Worm (Caenorhabditis elegans) whole organism, L3 larva: ENCODE measurements around the gene F56D1.1.

Experiments used
- ZK546.5 ChIP-seq: sonication (generic microtip); optimal IDR thresholded peaks from 2 replicates; lab custom pipeline; 2017; ENCODE audit warnings: missing biosample characterization, missing genetic modification characterization
- aly-2 ChIP-seq: fragments of 150-350 bp; optimal IDR thresholded peaks from 2 replicates; lab custom pipeline; 2014; ENCODE audit warnings: missing biosample characterization, missing genetic modification characterization
- ceh-16 ChIP-seq: sonication (generic microtip); optimal IDR thresholded peaks from 2 replicates; lab custom pipeline; 2017; ENCODE audit warnings: missing biosample characterization, missing genetic modification characterization
- ceh-28 ChIP-seq: fragments of 150-350 bp; optimal IDR thresholded peaks from 2 replicates; lab custom pipeline; 2014; ENCODE audit warnings: missing biosample characterization, missing genetic modification reagents, missing genetic modification characterization
- ceh-82 ChIP-seq: fragments of 150-350 bp; optimal IDR thresholded peaks from 2 replicates; lab custom pipeline; 2014; ENCODE audit warnings: missing biosample characterization, missing genetic modification characterization
- ceh-9 ChIP-seq: sonication (generic microtip); optimal IDR thresholded peaks from 2 replicates; lab custom pipeline; 2018; ENCODE audit warnings: missing biosample characterization, missing genetic modification characterization
- egl-27 ChIP-seq: sonication (generic microtip); optimal IDR thresholded peaks from 4 replicates; lab custom pipeline; 2017; ENCODE audit warnings: missing biosample characterization, missing genetic modification reagents, missing genetic modification characterization
- egl-5 ChIP-seq: fragments of 150-350 bp; optimal IDR thresholded peaks from 2 replicates; lab custom pipeline; 2017; ENCODE audit warnings: missing biosample characterization, missing genetic modification reagents, missing genetic modification characterization, inconsistent platforms
- elt-1 ChIP-seq: fragments of 150-350 bp; optimal IDR thresholded peaks from 2 replicates; lab custom pipeline; 2014; ENCODE audit warnings: missing biosample characterization, missing genetic modification characterization
- elt-2 ChIP-seq: sonication (generic microtip); optimal IDR thresholded peaks from 2 replicates; lab custom pipeline; 2016; ENCODE audit warnings: missing genetic modification reagents, mild to moderate bottlenecking, missing genetic modification characterization, missing compliant biosample characterization
- elt-3 ChIP-seq, 3 experiments: fragments of 150-350 bp in 1 of 3; sonication (generic microtip) in 2 of 3; optimal IDR thresholded peaks; 2 replicates in 2 of 3; 4 replicates in 1 of 3; lab custom pipeline; 2014 to 2017; ENCODE audit warnings: missing biosample characterization in 3 of 3, missing genetic modification characterization in 3 of 3
- eor-1 ChIP-seq, 2 experiments: fragments of 150-350 bp; optimal IDR thresholded peaks; 2 replicates each; lab custom pipeline; 2014 to 2018; ENCODE audit warnings: missing biosample characterization in 2 of 2, missing genetic modification characterization in 2 of 2
- fkh-10 ChIP-seq: sonication (generic microtip); optimal IDR thresholded peaks from 2 replicates; lab custom pipeline; 2017; ENCODE audit warnings: missing biosample characterization, missing genetic modification reagents, missing genetic modification characterization
- fos-1 ChIP-seq: fragments of 150-350 bp; optimal IDR thresholded peaks from 2 replicates; lab custom pipeline; 2014; ENCODE audit warnings: missing biosample characterization, missing genetic modification characterization
- jun-1 ChIP-seq: fragments of 150-350 bp; optimal IDR thresholded peaks from 2 replicates; lab custom pipeline; 2014; ENCODE audit warnings: missing biosample characterization, missing genetic modification reagents, missing genetic modification characterization
- lin-15B ChIP-seq: fragments of 150-350 bp; optimal IDR thresholded peaks from 2 replicates; lab custom pipeline; 2014; ENCODE audit warnings: missing biosample characterization, missing genetic modification characterization
- lsy-12 ChIP-seq: sonication (generic microtip); optimal IDR thresholded peaks from 2 replicates; lab custom pipeline; 2016; ENCODE audit warnings: mild to moderate bottlenecking, missing genetic modification characterization, missing compliant biosample characterization
- nfya-1 ChIP-seq: sonication (generic microtip); optimal IDR thresholded peaks from 2 replicates; lab custom pipeline; 2017; ENCODE audit warnings: missing genetic modification characterization, mild to moderate bottlenecking, missing compliant biosample characterization, antibody characterized with exemption, moderate library complexity; ENCODE audit not compliant: insufficient read depth
- nhr-237 ChIP-seq: fragments of 150-350 bp; optimal IDR thresholded peaks from 2 replicates; lab custom pipeline; 2014; ENCODE audit warnings: missing biosample characterization, missing genetic modification characterization
- nhr-25 ChIP-seq: sonication (generic microtip); optimal IDR thresholded peaks from 2 replicates; lab custom pipeline; 2017; ENCODE audit warnings: missing biosample characterization, missing genetic modification characterization
- nhr-28 ChIP-seq: fragments of 150-350 bp; optimal IDR thresholded peaks from 2 replicates; lab custom pipeline; 2014; ENCODE audit warnings: missing biosample characterization, missing genetic modification characterization
- nhr-43 ChIP-seq: sonication (generic microtip); optimal IDR thresholded peaks from 2 replicates; lab custom pipeline; 2016; ENCODE audit warnings: mild to moderate bottlenecking, missing genetic modification characterization, missing compliant biosample characterization; ENCODE audit not compliant: poor library complexity, severe bottlenecking
- nhr-76 ChIP-seq: fragments of 150-350 bp; sonication (generic microtip); optimal IDR thresholded peaks from 5 replicates; lab custom pipeline; 2014; ENCODE audit warnings: missing biosample characterization, missing genetic modification characterization
- nhr-77 ChIP-seq: fragments of 150-350 bp; optimal IDR thresholded peaks from 2 replicates; lab custom pipeline; 2014; ENCODE audit warnings: missing biosample characterization, missing genetic modification characterization
- pha-4 ChIP-seq: fragments of 150-350 bp; optimal IDR thresholded peaks from 2 replicates; lab custom pipeline; 2014; ENCODE audit warnings: missing biosample characterization, missing genetic modification reagents, missing genetic modification characterization
- pqm-1 ChIP-seq: fragments of 150-350 bp; optimal IDR thresholded peaks from 2 replicates; lab custom pipeline; 2017; ENCODE audit warnings: missing biosample characterization, missing genetic modification characterization, inconsistent platforms
- sea-2 ChIP-seq: fragments of 150-350 bp; sonication (generic microtip); optimal IDR thresholded peaks from 4 replicates; lab custom pipeline; 2014; ENCODE audit warnings: missing biosample characterization, missing genetic modification reagents, missing genetic modification characterization
- snpc-4 ChIP-seq: fragments of 150-350 bp; optimal IDR thresholded peaks from 2 replicates; lab custom pipeline; 2014; ENCODE audit warnings: missing biosample characterization, missing genetic modification characterization
- zag-1 ChIP-seq: fragments of 150-350 bp; optimal IDR thresholded peaks from 2 replicates; lab custom pipeline; 2014; ENCODE audit warnings: missing biosample characterization, missing genetic modification characterization
- ztf-11 ChIP-seq: fragments of 150-350 bp; optimal IDR thresholded peaks from 2 replicates; lab custom pipeline; 2014; ENCODE audit warnings: missing biosample characterization, missing genetic modification characterization
- ztf-4 ChIP-seq: fragments of 150-350 bp; optimal IDR thresholded peaks from 2 replicates; lab custom pipeline; 2014; ENCODE audit warnings: missing biosample characterization, missing genetic modification characterization

The F56D1.1 gene

DNA sequence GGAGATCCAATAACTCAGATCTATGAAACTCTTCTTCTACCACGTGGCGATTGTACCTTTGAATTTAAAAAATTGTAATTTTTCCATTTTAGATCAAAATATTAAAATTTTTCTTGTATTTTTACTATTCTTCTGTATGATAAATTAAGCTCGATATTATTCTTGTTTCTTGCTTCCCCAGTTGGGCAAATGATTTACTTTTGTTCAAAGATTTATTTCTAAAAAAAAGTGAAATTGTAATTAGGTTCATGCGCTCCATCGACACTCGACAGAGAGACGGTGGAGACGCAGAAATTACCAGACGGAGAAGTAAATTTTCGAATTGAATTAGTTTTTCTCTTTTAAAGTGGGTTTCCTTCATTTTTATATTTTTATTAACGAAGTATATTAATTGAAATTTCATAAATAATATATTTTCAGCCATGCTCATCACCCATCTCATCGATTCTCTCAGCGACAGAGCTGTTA lies 27.4 kb downstream of the F56D1.1 start, which contains the start of gene npp-24:
Gene npp-24, plus strand, starts transcription at position 51 of the 468 bp plus-strand sequence.
- TF ChIP-seq pqm-1 (tag; lab: Kevin White, UChicago) (no peak), lsy-12 (tag; lab: Kevin White, UChicago) (no peak), nhr-25 (tag; lab: Kevin White, UChicago) (no peak), lin-15B (peak; percentile 1), egl-5 (tag; lab: Kevin White, UChicago) (no peak), fos-1 (tag; lab: Kevin White, UChicago) (no peak), elt-3 (tag; optimal IDR thresholded peaks at IDR 0.05; lab: Kevin White, UChicago) (no peak), ztf-4 (tag; lab: Kevin White, UChicago) (no peak), nhr-76 (tag; lab: Kevin White, UChicago) (no peak), elt-2 (tag; lab: Kevin White, UChicago) (peak; percentile 23), snpc-4 (tag; lab: Kevin White, UChicago) (no peak), nfya-1 (tag; lab: Kevin White, UChicago) (no peak), aly-2 (tag; lab: Kevin White, UChicago) (no peak), nhr-43 (tag; lab: Kevin White, UChicago) (no peak), pha-4 (peak; percentile 27), nhr-77 (no peak), fkh-10 (no peak), ZK546.5 (no peak), zag-1 (tag; lab: Kevin White, UChicago) (no peak), eor-1 (tag; optimal IDR thresholded peaks at IDR 0.05; lab: Kevin White, UChicago) (no peak), egl-27 (tag; lab: Kevin White, UChicago) (no peak)
- TF ChIP-seq, all 47 proteins: peak for 3

DNA sequence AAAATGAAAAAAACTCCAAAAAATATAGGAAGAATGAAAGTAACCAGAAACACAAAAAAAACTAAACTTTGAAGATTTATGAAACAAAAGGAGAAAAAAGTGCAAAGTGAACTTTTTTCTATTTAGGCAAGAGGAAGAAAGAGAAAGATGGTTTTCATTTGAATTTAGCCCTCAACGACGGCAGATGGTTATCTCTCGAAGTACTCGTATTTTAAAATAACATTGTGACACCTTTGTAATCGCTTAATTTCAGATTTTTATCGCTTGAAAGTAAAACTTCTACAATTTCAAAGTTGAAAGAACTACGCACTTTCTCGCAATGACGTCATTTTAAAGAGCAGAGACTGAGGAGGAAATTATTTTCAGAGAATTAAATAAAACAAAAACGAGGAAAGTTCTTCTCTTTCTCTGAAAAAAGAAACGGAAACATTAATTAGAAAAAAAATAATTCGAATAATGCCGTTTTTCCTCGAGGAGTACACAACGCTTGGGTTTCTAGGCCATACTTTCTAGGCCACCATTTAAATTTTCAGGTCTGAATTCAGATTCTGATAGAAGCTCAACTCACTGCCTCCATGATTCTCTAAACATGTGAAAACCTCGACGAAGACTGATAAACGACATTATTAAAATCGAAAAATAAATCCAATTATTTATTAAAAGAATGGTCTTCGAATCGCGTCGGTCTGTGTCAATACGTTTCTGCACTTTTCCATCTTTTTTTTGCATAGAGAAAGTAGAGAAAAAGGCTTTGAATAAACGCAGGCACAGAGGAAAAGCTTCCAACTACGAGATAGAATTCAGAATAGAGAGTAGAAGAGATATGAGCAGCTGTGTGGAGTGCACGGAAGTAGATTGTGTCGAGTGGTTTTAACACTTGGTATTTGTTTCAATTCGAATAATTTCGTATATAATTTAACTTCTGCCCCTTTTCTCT lies 33.3 kb downstream of the F56D1.1 start:
- TF ChIP-seq ceh-82 (tag; lab: Kevin White, UChicago) (no peak), egl-5 (tag; lab: Kevin White, UChicago) (no peak), ceh-28 (no peak), elt-1 (tag; lab: Kevin White, UChicago) (peak; percentile 63), nhr-25 (tag; lab: Kevin White, UChicago) (peak; percentile 39), pha-4 (peak; percentile 38), lsy-12 (tag; lab: Kevin White, UChicago) (no peak), ztf-11 (tag; lab: Kevin White, UChicago) (no peak), nhr-76 (tag; lab: Kevin White, UChicago) (no peak), nhr-28 (no peak), lin-15B (peak; percentile 2), nfya-1 (tag; lab: Kevin White, UChicago) (peak; percentile 64)

DNA sequence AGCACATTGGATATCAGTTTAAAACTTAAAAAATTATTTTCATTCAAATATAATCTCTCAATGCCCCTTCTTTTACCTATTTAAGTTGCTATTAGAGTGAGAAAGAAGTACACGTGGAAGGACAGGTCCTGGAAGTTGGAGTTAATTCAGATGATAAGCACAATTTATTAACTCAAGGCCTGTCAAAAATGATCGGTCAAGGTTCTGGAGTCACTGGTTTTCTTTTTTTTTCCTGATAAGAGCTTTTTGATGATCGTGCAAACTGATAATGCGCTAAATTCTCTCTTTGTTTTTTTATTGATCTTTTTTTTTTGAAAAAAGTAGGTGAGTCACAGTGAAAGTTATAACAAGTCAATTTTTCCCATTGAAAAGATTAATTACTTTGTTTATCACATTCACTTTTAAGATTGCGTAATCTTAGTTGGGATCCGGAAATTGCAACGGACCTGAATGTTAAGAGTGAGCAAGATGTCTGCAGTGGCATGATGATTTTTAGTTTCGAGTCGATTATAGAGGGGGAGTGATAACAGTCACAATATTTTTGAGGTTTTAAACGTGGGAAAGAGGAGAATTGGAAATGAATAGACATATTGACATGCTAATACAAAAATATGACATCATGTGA lies 34.2 kb downstream of the F56D1.1 start:
- TF ChIP-seq elt-3 (tag; optimal IDR thresholded peaks at IDR 0.05; lab: Kevin White, UChicago) (no peak), pqm-1 (tag; lab: Kevin White, UChicago) (peak; percentile 68), lsy-12 (tag; lab: Kevin White, UChicago) (no peak), elt-2 (tag; lab: Kevin White, UChicago) (peak; percentile 100), nhr-237 (tag; lab: Kevin White, UChicago) (no peak), elt-1 (tag; lab: Kevin White, UChicago) (no peak), nhr-43 (tag; lab: Kevin White, UChicago) (no peak)

DNA sequence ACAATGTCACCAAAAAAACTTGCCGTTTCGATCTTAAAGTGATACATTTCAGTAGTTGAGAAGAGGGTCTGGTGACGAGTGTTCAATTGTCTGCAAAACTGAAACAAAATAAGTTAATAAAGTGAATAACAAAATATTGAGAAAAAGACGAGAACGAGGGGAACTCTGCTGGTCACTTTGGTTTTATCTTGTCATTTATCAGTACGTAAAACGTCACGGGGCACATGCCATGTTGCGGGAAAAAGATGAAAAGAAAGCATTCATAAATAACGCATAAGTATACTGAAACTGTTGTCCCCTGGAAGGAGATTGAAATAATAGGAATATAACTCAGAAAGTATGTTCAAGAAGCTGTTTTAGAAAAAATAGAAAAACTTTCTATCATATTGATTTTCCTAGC lies 36.4 kb downstream of the F56D1.1 start, which contains the start of gene sahd-1:
Gene sahd-1, minus strand, starts transcription at position 100 of the 400 bp plus-strand sequence.
- no peak for TF ChIP-seq jun-1 (tag; lab: Kevin White, UChicago)
- TF ChIP-seq pqm-1 (tag; lab: Kevin White, UChicago), result peak; percentile 38
- TF ChIP-seq fkh-10, result no peak
- TF ChIP-seq snpc-4 (tag; lab: Kevin White, UChicago), result no peak
- TF ChIP-seq elt-2 (tag; lab: Kevin White, UChicago), result peak; percentile 64
- TF ChIP-seq, all 47 proteins: peak for 2

DNA sequence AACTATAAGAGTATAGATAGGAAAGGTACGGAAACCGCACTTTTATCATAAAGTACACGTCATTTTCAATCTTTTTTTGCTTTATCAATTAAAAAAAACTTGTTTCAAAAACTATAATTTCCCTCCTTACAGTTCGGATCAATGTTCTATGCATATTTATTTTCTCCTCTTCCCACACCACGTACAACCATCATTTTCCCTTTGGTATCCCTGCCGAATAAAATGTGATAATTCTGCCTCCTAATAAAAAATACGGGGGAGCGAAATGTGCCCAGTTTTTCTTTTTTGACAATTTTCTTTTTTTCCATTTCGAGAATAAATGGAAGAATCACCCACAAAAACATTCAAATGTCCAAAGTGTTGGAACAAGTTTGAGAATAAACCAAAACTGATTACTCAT lies 37.1 kb downstream of the F56D1.1 start, which contains the start of gene ZK177.3:
Gene ZK177.3, plus strand, starts transcription at position 301 of the 400 bp plus-strand sequence.
- TF ChIP-seq jun-1 (tag; lab: Kevin White, UChicago) (no peak), fkh-10 (no peak), nfya-1 (tag; lab: Kevin White, UChicago) (no peak), ceh-9 (tag; lab: Kevin White, UChicago) (no peak), sea-2 (GFP tag; lab: Kevin White, UChicago) (no peak), elt-2 (tag; lab: Kevin White, UChicago) (peak; percentile 65), ceh-16 (tag; lab: Kevin White, UChicago) (no peak), nhr-77 (no peak)
